Worm (Caenorhabditis elegans) whole organism, mixed stage, embryonic: ENCODE results near the gene T20D4.19.

Source experiments
- ceh-83 ChIP-seq: fragments of 200-800 bp; sonication (Bioruptor generic); optimal IDR thresholded peaks from 2 replicates; lab custom pipeline; 2018; ENCODE audit warnings: mild to moderate bottlenecking, missing genetic modification characterization, missing compliant biosample characterization
- ham-2 ChIP-seq: fragments of 200-800 bp; sonication (Bioruptor generic); optimal IDR thresholded peaks from 2 replicates; lab custom pipeline; 2018; ENCODE audit warnings: mild to moderate bottlenecking, missing genetic modification characterization, missing compliant biosample characterization
- lsy-2 ChIP-seq: fragments of 150-350 bp; optimal IDR thresholded peaks from 2 replicates; lab custom pipeline; 2014; ENCODE audit warnings: missing biosample characterization, missing genetic modification characterization
- mls-2 ChIP-seq: sonication (generic microtip); optimal IDR thresholded peaks from 2 replicates; lab custom pipeline; 2016; ENCODE audit warnings: mild to moderate bottlenecking, missing genetic modification characterization, moderate library complexity, missing compliant biosample characterization
- nhr-2 ChIP-seq: fragments of 150-350 bp; optimal IDR thresholded peaks from 2 replicates; lab custom pipeline; 2014; ENCODE audit warnings: missing biosample characterization, missing genetic modification characterization
- nhr-28 ChIP-seq: fragments of 150-350 bp; optimal IDR thresholded peaks from 2 replicates; lab custom pipeline; 2014; ENCODE audit warnings: missing biosample characterization, missing genetic modification characterization
- sem-2 ChIP-seq: fragments of 200-800 bp; sonication (Bioruptor generic); optimal IDR thresholded peaks from 2 replicates; lab custom pipeline; 2018; ENCODE audit warnings: mild to moderate bottlenecking, missing genetic modification characterization, missing compliant biosample characterization
- snpc-4 ChIP-seq: fragments of 150-350 bp; optimal IDR thresholded peaks from 2 replicates; lab custom pipeline; 2014; ENCODE audit warnings: missing biosample characterization, missing genetic modification characterization
- sptf-1 ChIP-seq: sonication (generic microtip); optimal IDR thresholded peaks from 2 replicates; lab custom pipeline; 2017; ENCODE audit warnings: mild to moderate bottlenecking, missing genetic modification characterization, moderate library complexity, missing compliant biosample characterization
- unc-120 ChIP-seq: sonication (generic microtip); optimal IDR thresholded peaks from 2 replicates; lab custom pipeline; 2017; ENCODE audit warnings: missing genetic modification characterization, missing compliant biosample characterization; ENCODE audit not compliant: poor library complexity, severe bottlenecking
- unc-39 ChIP-seq: fragments of 150-350 bp; optimal IDR thresholded peaks from 2 replicates; lab custom pipeline; 2014; ENCODE audit warnings: missing biosample characterization, missing genetic modification characterization

T20D4.19 gene

DNA sequence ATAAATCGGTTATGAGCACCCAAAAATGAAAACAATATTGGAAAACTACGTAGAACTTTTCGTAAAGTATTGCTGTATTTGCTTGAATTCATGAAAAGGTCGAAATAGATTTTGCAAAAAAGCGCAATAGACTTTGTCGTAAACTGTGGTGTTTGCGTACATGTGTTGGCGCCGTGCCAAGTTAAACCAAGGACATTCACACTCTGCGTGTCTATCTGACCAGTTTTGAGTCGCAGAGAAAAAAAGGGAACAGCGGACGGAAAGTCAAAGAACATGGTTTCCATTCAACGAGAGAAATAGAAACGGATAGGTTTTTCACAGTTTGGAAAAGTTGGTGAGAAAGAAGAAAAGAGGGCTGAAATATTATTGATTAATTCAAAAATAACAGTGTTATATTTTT is 40.4 kb downstream of the T20D4.19 start:
- no peak for TF ChIP-seq unc-120 (tag; lab: Kevin White, UChicago)
- TF ChIP-seq ham-2: no peak
- no peak for TF ChIP-seq nhr-28 (tag; lab: Kevin White, UChicago)
- no peak for TF ChIP-seq lsy-2 (tag; lab: Kevin White, UChicago)
- TF ChIP-seq nhr-2 (tag; lab: Kevin White, UChicago): no peak
- no peak for TF ChIP-seq sptf-1 (tag; lab: Kevin White, UChicago)
- no peak for TF ChIP-seq sem-2 (GFP tag; lab: Kevin White, UChicago)
- TF ChIP-seq ceh-83 (GFP tag; lab: Kevin White, UChicago): no peak
- TF ChIP-seq mls-2: no peak

ce11 chrV:3388299-3388698 is 43.1 kb downstream of the T20D4.19 start:
- TF ChIP-seq unc-39 (no peak), sptf-1 (tag; lab: Kevin White, UChicago) (no peak), snpc-4 (tag; lab: Kevin White, UChicago) (no peak), unc-120 (tag; lab: Kevin White, UChicago) (no peak)
- TF ChIP-seq, all 35 proteins: peak for 0
